Fruit fly (Drosophila melanogaster) whole organism, wandering third instar larva: ENCODE data around the gene NK7.1.

Experiments used
- Abd-B ChIP-seq: fragments of >200 bp; optimal IDR thresholded peaks from 2 replicates; lab custom pipeline; 2017; ENCODE audit warnings: missing biosample characterization, missing genetic modification characterization
- CG32264 ChIP-seq: fragments of 200-800 bp; sonication (Bioruptor generic); optimal IDR thresholded peaks from 2 replicates; lab custom pipeline; 2016; ENCODE audit warnings: missing biosample characterization, missing genetic modification characterization
- CG9705 ChIP-seq: fragments of 200-800 bp; sonication (Bioruptor generic); optimal IDR thresholded peaks from 2 replicates; lab custom pipeline; 2018; ENCODE audit warnings: missing biosample characterization, mild to moderate bottlenecking, missing genetic modification characterization
- CrebA ChIP-seq: fragments of 200-800 bp; sonication (Bioruptor generic); optimal IDR thresholded peaks from 2 replicates; lab custom pipeline; 2016; ENCODE audit warnings: missing biosample characterization, mild to moderate bottlenecking, missing genetic modification characterization, borderline replicate concordance
- Dfd ChIP-seq: fragments of >200 bp; optimal IDR thresholded peaks from 2 replicates; lab custom pipeline; 2017; ENCODE audit warnings: missing biosample characterization, missing genetic modification characterization
- Dif ChIP-seq: fragments of 200-275, 200-300 bp; sonication (Bioruptor generic); optimal IDR thresholded peaks from 2 replicates; lab custom pipeline; 2018; ENCODE audit warnings: missing biosample characterization, missing genetic modification characterization; ENCODE audit not compliant: partially characterized antibody
- GATAd ChIP-seq: sonication (Bioruptor generic); optimal IDR thresholded peaks from 2 replicates; lab custom pipeline; 2016; ENCODE audit warnings: missing biosample characterization, missing genetic modification characterization
- HLH106 ChIP-seq: fragments of 200-800 bp; optimal IDR thresholded peaks from 3 replicates; lab custom pipeline; 2019; ENCODE audit warnings: missing biosample characterization, mild to moderate bottlenecking, missing genetic modification characterization, moderate library complexity
- Hnf4 ChIP-seq: fragments of 200-800 bp; sonication (Bioruptor generic); optimal IDR thresholded peaks from 2 replicates; lab custom pipeline; 2016; ENCODE audit warnings: missing biosample characterization, mild to moderate bottlenecking, missing genetic modification characterization
- Hr78 ChIP-seq: fragments of >200 bp; optimal IDR thresholded peaks from 2 replicates; lab custom pipeline; 2017; ENCODE audit warnings: missing biosample characterization, missing genetic modification characterization
- Hr83 ChIP-seq: fragments of 200-300 bp; sonication (Bioruptor generic); optimal IDR thresholded peaks from 2 replicates; lab custom pipeline; 2016; ENCODE audit warnings: missing biosample characterization, mild to moderate bottlenecking, missing genetic modification characterization, moderate library complexity; ENCODE audit not compliant: poor library complexity, severe bottlenecking
- Jra ChIP-seq: sonication (Bioruptor generic); optimal IDR thresholded peaks from 2 replicates; lab custom pipeline; 2016; ENCODE audit warnings: missing biosample characterization, missing genetic modification characterization
- Mio ChIP-seq: sonication (Bioruptor generic); optimal IDR thresholded peaks from 2 replicates; lab custom pipeline; 2016; ENCODE audit warnings: missing biosample characterization, missing genetic modification characterization
- Myc ChIP-seq: fragments of >200 bp; optimal IDR thresholded peaks from 2 replicates; lab custom pipeline; 2017
- N ChIP-seq: fragments of >200 bp; optimal IDR thresholded peaks from 2 replicates; lab custom pipeline; 2018; ENCODE audit warnings: missing biosample characterization, missing external identifiers, missing genetic modification characterization
- OdsH ChIP-seq: fragments of 200-800 bp; sonication (Bioruptor generic); optimal IDR thresholded peaks from 2 replicates; lab custom pipeline; 2016; ENCODE audit warnings: missing biosample characterization, mild to moderate bottlenecking, missing genetic modification characterization
- Rel ChIP-seq, 2 experiments: fragments of 200-800 bp; sonication (Bioruptor generic) in 1 of 2; optimal IDR thresholded peaks; 2 replicates in 1 of 2; 3 replicates in 1 of 2; lab custom pipeline; 2016 to 2019; ENCODE audit warnings: mild to moderate bottlenecking in 2 of 2, missing biosample characterization in 2 of 2, missing genetic modification characterization in 2 of 2, moderate library complexity in 1 of 2
- Sp1 ChIP-seq: fragments of 200-800 bp; sonication (Bioruptor generic); optimal IDR thresholded peaks from 3 replicates; lab custom pipeline; 2019; ENCODE audit warnings: missing biosample characterization, mild to moderate bottlenecking, missing genetic modification characterization, moderate library complexity
- Vsx2 ChIP-seq: fragments of 200-300, 225-300 bp; sonication (Bioruptor generic); optimal IDR thresholded peaks from 2 replicates; lab custom pipeline; 2018; ENCODE audit warnings: missing biosample characterization, missing genetic modification characterization; ENCODE audit not compliant: partially characterized antibody
- br ChIP-seq: fragments of 200-800 bp; sonication (Bioruptor generic); optimal IDR thresholded peaks from 2 replicates; lab custom pipeline; 2016; ENCODE audit warnings: missing biosample characterization, missing genetic modification characterization
- brk ChIP-seq: fragments of 200-800 bp; sonication (Bioruptor generic); optimal IDR thresholded peaks from 2 replicates; lab custom pipeline; 2016; ENCODE audit warnings: missing biosample characterization, mild to moderate bottlenecking, missing genetic modification characterization
- dl ChIP-seq, 2 experiments: fragments of 175-275, 200-275 bp in 1 of 2; fragments of 200-275 bp in 1 of 2; sonication (Bioruptor generic); optimal IDR thresholded peaks; lab custom pipeline; 2018; ENCODE audit warnings: mild to moderate bottlenecking in 2 of 2, missing biosample characterization in 2 of 2, missing genetic modification characterization in 2 of 2, moderate library complexity in 2 of 2; ENCODE audit not compliant: partially characterized antibody in 2 of 2, insufficient read depth in 1 of 2
- dmrt93B ChIP-seq: fragments of 200-800 bp; sonication (Bioruptor generic); optimal IDR thresholded peaks from 2 replicates; lab custom pipeline; 2018; ENCODE audit warnings: missing biosample characterization, mild to moderate bottlenecking, missing genetic modification characterization
- dsf ChIP-seq: sonication (Bioruptor generic); optimal IDR thresholded peaks from 2 replicates; lab custom pipeline; 2016; ENCODE audit warnings: missing biosample characterization, missing genetic modification characterization, borderline replicate concordance
- ey ChIP-seq: fragments of 200-800 bp; sonication (Bioruptor generic); optimal IDR thresholded peaks from 2 replicates; lab custom pipeline; 2016; ENCODE audit warnings: missing biosample characterization, missing genetic modification characterization
- foxo ChIP-seq, 2 experiments: fragments of 200-800 bp; sonication (Bioruptor generic); optimal IDR thresholded peaks; 2 replicates in 1 of 2; 3 replicates in 1 of 2; lab custom pipeline; 2016 to 2017; ENCODE audit warnings: missing biosample characterization in 2 of 2, missing genetic modification characterization in 2 of 2
- fru ChIP-seq: fragments of 200-800 bp; sonication (Bioruptor generic); optimal IDR thresholded peaks from 3 replicates; lab custom pipeline; 2016; ENCODE audit warnings: missing biosample characterization, mild to moderate bottlenecking, missing genetic modification characterization
- h ChIP-seq: fragments of 200-800 bp; sonication (Bioruptor generic); optimal IDR thresholded peaks from 3 replicates; lab custom pipeline; 2016; ENCODE audit warnings: missing biosample characterization, mild to moderate bottlenecking, missing genetic modification characterization
- jim ChIP-seq: fragments of 175-275, 200-325 bp; sonication (Bioruptor generic); optimal IDR thresholded peaks from 2 replicates; lab custom pipeline; 2016; ENCODE audit warnings: missing biosample characterization, mild to moderate bottlenecking, missing genetic modification characterization
- lola ChIP-seq: fragments of >200 bp; optimal IDR thresholded peaks from 2 replicates; lab custom pipeline; 2017; ENCODE audit warnings: missing biosample characterization, missing genetic modification characterization
- pan ChIP-seq: fragments of >200 bp; optimal IDR thresholded peaks from 2 replicates; lab custom pipeline; 2017
- psq ChIP-seq: fragments of 200-800 bp; sonication (Bioruptor generic); optimal IDR thresholded peaks from 3 replicates; lab custom pipeline; 2017; ENCODE audit warnings: missing biosample characterization, mild to moderate bottlenecking, missing genetic modification characterization, moderate library complexity
- rgr ChIP-seq: fragments of 200-800 bp; sonication (Bioruptor generic); optimal IDR thresholded peaks from 3 replicates; lab custom pipeline; 2016; ENCODE audit warnings: missing biosample characterization, mild to moderate bottlenecking, missing genetic modification characterization
- sage ChIP-seq: fragments of 200-800 bp; sonication (Bioruptor generic); optimal IDR thresholded peaks from 2 replicates; lab custom pipeline; 2016; ENCODE audit warnings: missing biosample characterization, mild to moderate bottlenecking, missing genetic modification characterization
- sv ChIP-seq: fragments of 200-800 bp; sonication (Bioruptor generic); optimal IDR thresholded peaks from 3 replicates; lab custom pipeline; 2016; ENCODE audit warnings: missing biosample characterization, missing genetic modification characterization
- tai ChIP-seq: sonication (Bioruptor generic); optimal IDR thresholded peaks from 2 replicates; lab custom pipeline; 2016; ENCODE audit warnings: missing biosample characterization, missing genetic modification characterization
- usp ChIP-seq: fragments of >200 bp; optimal IDR thresholded peaks from 2 replicates; lab custom pipeline; 2017; ENCODE audit warnings: missing biosample characterization, missing genetic modification characterization
- woc ChIP-seq: sonication (Bioruptor generic); optimal IDR thresholded peaks from 2 replicates; lab custom pipeline; 2016; ENCODE audit warnings: missing biosample characterization, mild to moderate bottlenecking, missing genetic modification characterization

The NK7.1 gene

DNA sequence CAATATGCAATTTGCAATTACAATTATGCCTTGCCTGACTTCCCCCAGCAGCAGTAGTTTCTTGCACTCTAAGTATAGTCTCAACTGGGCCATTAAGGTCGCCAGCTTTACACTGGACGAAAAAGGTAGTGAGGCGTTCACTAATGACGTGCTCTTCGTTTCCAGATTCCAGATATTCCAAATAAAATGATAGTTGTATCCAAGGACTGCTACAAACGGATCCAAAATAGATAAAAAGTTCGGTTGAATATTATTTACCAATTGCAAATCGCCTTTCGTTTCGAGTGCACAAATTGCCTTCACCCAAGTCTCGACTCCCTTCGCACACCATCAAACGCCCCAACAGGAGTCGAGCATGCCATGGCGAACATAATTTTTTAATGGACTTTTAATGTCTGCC lies 17.7 kb upstream of the NK7.1 start:
- TF ChIP-seq GATAd (GFP tag; lab: Kevin White, UChicago): no peak
- peak; percentile 9 for TF ChIP-seq h

DNA sequence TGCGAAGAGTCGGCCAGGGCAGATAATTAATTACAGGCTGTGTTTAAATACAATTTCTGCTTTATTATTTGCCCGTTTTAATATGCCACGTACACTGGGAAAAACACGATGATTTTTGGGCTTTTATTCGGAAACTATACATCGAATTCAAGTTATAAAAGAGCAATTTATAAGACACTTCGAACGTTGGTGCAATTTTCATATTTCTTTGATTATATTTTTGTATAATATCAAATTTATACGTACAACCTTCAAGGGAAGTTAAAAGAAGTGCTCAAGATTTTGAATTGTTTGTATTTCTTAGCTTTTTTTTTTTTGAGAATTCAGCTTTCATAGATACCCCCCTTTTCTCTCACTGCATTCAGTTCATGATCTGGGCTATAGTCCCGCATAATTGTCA lies 16.5 kb upstream of the NK7.1 start:
- TF ChIP-seq Mio (GFP tag; lab: Kevin White, UChicago): no peak
- peak; percentile 5 for TF ChIP-seq ey (GFP tag; lab: Kevin White, UChicago)
- TF ChIP-seq h: peak; percentile 39
- TF ChIP-seq foxo (GFP tag; optimal IDR thresholded peaks at IDR 0.05; lab: Kevin White, UChicago): peak in 1 of 2 experiments; percentile 8
- TF ChIP-seq lola (GFP tag; lab: Kevin White, UChicago): no peak
- no peak for TF ChIP-seq psq (GFP tag; lab: Kevin White, UChicago)
- TF ChIP-seq Hnf4 (GFP tag; lab: Kevin White, UChicago): no peak
- peak; percentile 21 for TF ChIP-seq HLH106 (tag; lab: Kevin White, UChicago)
- TF ChIP-seq OdsH: peak; percentile 21
- TF ChIP-seq tai (GFP tag; lab: Kevin White, UChicago): no peak
- no peak for TF ChIP-seq Rel (GFP tag; optimal IDR thresholded peaks at IDR 0.05; lab: Kevin White, UChicago)
- TF ChIP-seq Rel (tag; optimal IDR thresholded peaks at IDR 0.05; lab: Kevin White, UChicago): no peak

DNA sequence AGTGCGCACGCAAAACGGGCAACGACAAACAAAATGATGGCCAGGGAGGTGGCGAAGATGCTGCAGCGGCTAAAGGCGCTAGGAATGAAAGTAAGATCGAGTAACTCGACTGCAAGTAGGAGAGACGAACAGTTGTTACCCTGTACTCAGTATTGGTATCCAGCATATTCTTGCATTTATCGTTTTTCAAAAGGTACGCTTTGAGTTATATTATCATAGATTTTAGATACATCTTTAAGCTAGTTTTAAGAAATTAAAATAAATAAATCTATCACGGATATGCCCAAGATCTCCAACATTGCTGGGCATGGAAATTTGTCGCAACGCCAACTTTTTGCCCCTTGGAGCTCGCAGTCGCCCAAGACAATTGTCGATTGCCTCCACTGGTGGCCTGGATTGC lies 15.1 kb upstream of the NK7.1 start:
- TF ChIP-seq tai (GFP tag; lab: Kevin White, UChicago) (peak; percentile 18), Hnf4 (GFP tag; lab: Kevin White, UChicago) (peak; percentile 51), Rel (GFP tag; optimal IDR thresholded peaks at IDR 0.05; lab: Kevin White, UChicago) (no peak), Rel (tag; optimal IDR thresholded peaks at IDR 0.05; lab: Kevin White, UChicago) (no peak), N (GFP tag; lab: Kevin White, UChicago) (no peak), rgr (GFP tag; lab: Kevin White, UChicago) (peak; percentile 71), ey (GFP tag; lab: Kevin White, UChicago) (peak; percentile 59), dl (GFP tag; optimal IDR thresholded peaks at IDR 0.05; lab: Kevin White, UChicago; ENCODE audit: insufficient read depth in 1 of 2, partially characterized antibody in 2 of 2) (no peak), h (peak; percentile 69), jim (GFP tag; lab: Kevin White, UChicago) (no peak), brk (peak; percentile 35), br (GFP tag; lab: Kevin White, UChicago) (peak; percentile 51), psq (GFP tag; lab: Kevin White, UChicago) (peak; percentile 44), Dif (no peak), Abd-B (GFP tag; lab: Kevin White, UChicago) (no peak), fru (GFP tag; lab: Kevin White, UChicago) (peak; percentile 69), pan (lab: Kevin White, UChicago) (no peak), GATAd (GFP tag; lab: Kevin White, UChicago) (no peak), Dfd (GFP tag; lab: Kevin White, UChicago) (no peak), foxo (GFP tag; optimal IDR thresholded peaks at IDR 0.05; lab: Kevin White, UChicago) (peak in 1 of 2 experiments; percentile 70), HLH106 (tag; lab: Kevin White, UChicago) (peak; percentile 64), woc (peak; percentile 56), OdsH (peak; percentile 62), sv (GFP tag; lab: Kevin White, UChicago) (no peak), lola (GFP tag; lab: Kevin White, UChicago) (no peak), Myc (lab: Kevin White, UChicago) (no peak), Hr78 (GFP tag; lab: Kevin White, UChicago) (no peak), Hr83 (no peak), dmrt93B (GFP tag; lab: Kevin White, UChicago) (peak; percentile 43), Mio (GFP tag; lab: Kevin White, UChicago) (no peak), usp (no peak), CrebA (GFP tag; lab: Kevin White, UChicago) (no peak), Jra (no peak), CG32264 (GFP tag; lab: Kevin White, UChicago) (no peak), sage (GFP tag; lab: Kevin White, UChicago) (no peak), Sp1 (peak; percentile 67), dsf (GFP tag; lab: Kevin White, UChicago) (no peak), CG9705 (no peak), Vsx2 (GFP tag; lab: Kevin White, UChicago) (no peak)
- TF ChIP-seq, all 38 proteins: peak for 15
